Worm (Caenorhabditis elegans) whole organism, L3 larva: ENCODE measurements around the gene ckk-1.
A peak's percentile ranks its signal among the peaks of the same experiment; 100 is the strongest.

Source experiments
- R02D3.7 ChIP-seq: fragments of 150-350 bp; optimal IDR thresholded peaks from 2 replicates; lab custom pipeline; 2014; ENCODE audit warnings: missing biosample characterization, missing genetic modification characterization
- ZK546.5 ChIP-seq: sonication (generic microtip); optimal IDR thresholded peaks from 2 replicates; lab custom pipeline; 2017; ENCODE audit warnings: missing biosample characterization, missing genetic modification characterization
- aly-2 ChIP-seq: fragments of 150-350 bp; optimal IDR thresholded peaks from 2 replicates; lab custom pipeline; 2014; ENCODE audit warnings: missing biosample characterization, missing genetic modification characterization
- ceh-28 ChIP-seq: fragments of 150-350 bp; optimal IDR thresholded peaks from 2 replicates; lab custom pipeline; 2014; ENCODE audit warnings: missing biosample characterization, missing genetic modification reagents, missing genetic modification characterization
- ceh-9 ChIP-seq: sonication (generic microtip); optimal IDR thresholded peaks from 2 replicates; lab custom pipeline; 2018; ENCODE audit warnings: missing biosample characterization, missing genetic modification characterization
- daf-12 ChIP-seq: fragments of 150-350 bp; optimal IDR thresholded peaks from 2 replicates; lab custom pipeline; 2014; ENCODE audit warnings: missing biosample characterization, missing genetic modification reagents, missing genetic modification characterization
- egl-27 ChIP-seq: sonication (generic microtip); optimal IDR thresholded peaks from 4 replicates; lab custom pipeline; 2017; ENCODE audit warnings: missing biosample characterization, missing genetic modification reagents, missing genetic modification characterization
- egl-5 ChIP-seq: fragments of 150-350 bp; optimal IDR thresholded peaks from 2 replicates; lab custom pipeline; 2017; ENCODE audit warnings: missing biosample characterization, missing genetic modification reagents, missing genetic modification characterization, inconsistent platforms
- elt-2 ChIP-seq: sonication (generic microtip); optimal IDR thresholded peaks from 2 replicates; lab custom pipeline; 2016; ENCODE audit warnings: missing genetic modification reagents, mild to moderate bottlenecking, missing genetic modification characterization, missing compliant biosample characterization
- elt-3 ChIP-seq, 3 experiments: fragments of 150-350 bp in 1 of 3; sonication (generic microtip) in 2 of 3; optimal IDR thresholded peaks; 2 replicates in 2 of 3; 4 replicates in 1 of 3; lab custom pipeline; 2014 to 2017; ENCODE audit warnings: missing biosample characterization in 3 of 3, missing genetic modification characterization in 3 of 3
- eor-1 ChIP-seq, 2 experiments: fragments of 150-350 bp; optimal IDR thresholded peaks; 2 replicates each; lab custom pipeline; 2014 to 2018; ENCODE audit warnings: missing biosample characterization in 2 of 2, missing genetic modification characterization in 2 of 2
- fkh-10 ChIP-seq: sonication (generic microtip); optimal IDR thresholded peaks from 2 replicates; lab custom pipeline; 2017; ENCODE audit warnings: missing biosample characterization, missing genetic modification reagents, missing genetic modification characterization
- fkh-2 ChIP-seq: fragments of 150-350 bp; optimal IDR thresholded peaks from 2 replicates; lab custom pipeline; 2014; ENCODE audit warnings: missing biosample characterization, missing genetic modification reagents, missing genetic modification characterization
- fos-1 ChIP-seq: fragments of 150-350 bp; optimal IDR thresholded peaks from 2 replicates; lab custom pipeline; 2014; ENCODE audit warnings: missing biosample characterization, missing genetic modification characterization
- hmg-11 ChIP-seq: sonication (generic microtip); optimal IDR thresholded peaks from 2 replicates; lab custom pipeline; 2016; ENCODE audit warnings: missing genetic modification characterization, missing compliant biosample characterization
- jun-1 ChIP-seq: fragments of 150-350 bp; optimal IDR thresholded peaks from 2 replicates; lab custom pipeline; 2014; ENCODE audit warnings: missing biosample characterization, missing genetic modification reagents, missing genetic modification characterization
- lin-15B ChIP-seq: fragments of 150-350 bp; optimal IDR thresholded peaks from 2 replicates; lab custom pipeline; 2014; ENCODE audit warnings: missing biosample characterization, missing genetic modification characterization
- lin-39 ChIP-seq: fragments of 150-350 bp; optimal IDR thresholded peaks from 2 replicates; lab custom pipeline; 2018; ENCODE audit warnings: missing biosample characterization, missing genetic modification reagents, missing genetic modification characterization
- lsy-12 ChIP-seq: sonication (generic microtip); optimal IDR thresholded peaks from 2 replicates; lab custom pipeline; 2016; ENCODE audit warnings: mild to moderate bottlenecking, missing genetic modification characterization, missing compliant biosample characterization
- mdl-1 ChIP-seq: fragments of 150-350 bp; optimal IDR thresholded peaks from 2 replicates; lab custom pipeline; 2014; ENCODE audit warnings: missing biosample characterization, missing genetic modification characterization
- mml-1 ChIP-seq: fragments of 150-350 bp; sonication (generic microtip); optimal IDR thresholded peaks from 3 replicates; lab custom pipeline; 2014; ENCODE audit warnings: missing biosample characterization, missing genetic modification characterization
- nfya-1 ChIP-seq: sonication (generic microtip); optimal IDR thresholded peaks from 2 replicates; lab custom pipeline; 2017; ENCODE audit warnings: missing genetic modification characterization, mild to moderate bottlenecking, missing compliant biosample characterization, antibody characterized with exemption, moderate library complexity; ENCODE audit not compliant: insufficient read depth
- nhr-11 ChIP-seq: fragments of 150-350 bp; optimal IDR thresholded peaks from 2 replicates; lab custom pipeline; 2014; ENCODE audit warnings: missing biosample characterization, missing genetic modification characterization
- nhr-12 ChIP-seq: fragments of 150-350 bp; optimal IDR thresholded peaks from 2 replicates; lab custom pipeline; 2014; ENCODE audit warnings: missing biosample characterization, missing genetic modification characterization
- nhr-23 ChIP-seq: fragments of 150-350 bp; optimal IDR thresholded peaks from 2 replicates; lab custom pipeline; 2014; ENCODE audit warnings: missing biosample characterization, missing genetic modification reagents, missing genetic modification characterization
- nhr-237 ChIP-seq: fragments of 150-350 bp; optimal IDR thresholded peaks from 2 replicates; lab custom pipeline; 2014; ENCODE audit warnings: missing biosample characterization, missing genetic modification characterization
- nhr-25 ChIP-seq: sonication (generic microtip); optimal IDR thresholded peaks from 2 replicates; lab custom pipeline; 2017; ENCODE audit warnings: missing biosample characterization, missing genetic modification characterization
- nhr-28 ChIP-seq: fragments of 150-350 bp; optimal IDR thresholded peaks from 2 replicates; lab custom pipeline; 2014; ENCODE audit warnings: missing biosample characterization, missing genetic modification characterization
- nhr-43 ChIP-seq: sonication (generic microtip); optimal IDR thresholded peaks from 2 replicates; lab custom pipeline; 2016; ENCODE audit warnings: mild to moderate bottlenecking, missing genetic modification characterization, missing compliant biosample characterization; ENCODE audit not compliant: poor library complexity, severe bottlenecking
- nhr-67 ChIP-seq: fragments of 150-350 bp; optimal IDR thresholded peaks from 2 replicates; lab custom pipeline; 2014; ENCODE audit warnings: missing biosample characterization, missing genetic modification characterization
- nhr-76 ChIP-seq: fragments of 150-350 bp; sonication (generic microtip); optimal IDR thresholded peaks from 5 replicates; lab custom pipeline; 2014; ENCODE audit warnings: missing biosample characterization, missing genetic modification characterization
- nhr-77 ChIP-seq: fragments of 150-350 bp; optimal IDR thresholded peaks from 2 replicates; lab custom pipeline; 2014; ENCODE audit warnings: missing biosample characterization, missing genetic modification characterization
- pha-4 ChIP-seq: fragments of 150-350 bp; optimal IDR thresholded peaks from 2 replicates; lab custom pipeline; 2014; ENCODE audit warnings: missing biosample characterization, missing genetic modification reagents, missing genetic modification characterization
- sea-2 ChIP-seq: fragments of 150-350 bp; sonication (generic microtip); optimal IDR thresholded peaks from 4 replicates; lab custom pipeline; 2014; ENCODE audit warnings: missing biosample characterization, missing genetic modification reagents, missing genetic modification characterization
- skn-1 ChIP-seq: fragments of 150-350 bp; optimal IDR thresholded peaks from 2 replicates; lab custom pipeline; 2014; ENCODE audit warnings: missing biosample characterization, missing genetic modification characterization
- snpc-4 ChIP-seq: fragments of 150-350 bp; optimal IDR thresholded peaks from 2 replicates; lab custom pipeline; 2014; ENCODE audit warnings: missing biosample characterization, missing genetic modification characterization
- tbx-2 ChIP-seq: sonication (generic microtip); optimal IDR thresholded peaks from 2 replicates; lab custom pipeline; 2016; ENCODE audit warnings: mild to moderate bottlenecking, missing genetic modification characterization, missing compliant biosample characterization
- unc-62 ChIP-seq: fragments of 150-350 bp; sonication (generic microtip); optimal IDR thresholded peaks from 4 replicates; lab custom pipeline; 2014; ENCODE audit warnings: missing biosample characterization, missing genetic modification reagents, missing genetic modification characterization
- ztf-11 ChIP-seq: fragments of 150-350 bp; optimal IDR thresholded peaks from 2 replicates; lab custom pipeline; 2014; ENCODE audit warnings: missing biosample characterization, missing genetic modification characterization

ckk-1 gene

ce11 chrIII:5691826-5692225, 56.5 kb downstream of the ckk-1 start:
- TF ChIP-seq lin-15B (tag; lab: Kevin White, UChicago) (no peak), nhr-23 (tag; lab: Kevin White, UChicago) (no peak), elt-3 (tag; optimal IDR thresholded peaks at IDR 0.05; lab: Kevin White, UChicago) (no peak), egl-27 (tag; lab: Kevin White, UChicago) (no peak), lin-39 (tag; lab: Kevin White, UChicago) (no peak)

ce11 chrIII:5692690-5693089, 57.4 kb downstream of the ckk-1 start, which contains the start of the genes abi-1 and arle-14:
Gene abi-1 (minus strand): TSS chrIII:5692740.
Gene arle-14 (plus strand): TSS chrIII:5692906.
- TF ChIP-seq hmg-11 (tag; lab: Kevin White, UChicago), result peak; percentile 17
- TF ChIP-seq pha-4 (tag; lab: Kevin White, UChicago), result peak; percentile 39
- TF ChIP-seq nfya-1 (tag; lab: Kevin White, UChicago), result peak; percentile 35
- TF ChIP-seq nhr-28 (tag; lab: Kevin White, UChicago), result no peak
- TF ChIP-seq R02D3.7 (tag; lab: Kevin White, UChicago), result peak; percentile 15

ce11 chrIII:5693736-5694135, 58.5 kb downstream of the ckk-1 start, which contains the start of gene B0336.13:
Gene B0336.13 (plus strand): TSS chrIII:5694036.
- TF ChIP-seq nhr-76, result no peak
- TF ChIP-seq fos-1 (tag; lab: Kevin White, UChicago), result no peak
- TF ChIP-seq lsy-12 (tag; lab: Kevin White, UChicago), result no peak
- TF ChIP-seq mdl-1, result no peak
- TF ChIP-seq egl-5 (tag; lab: Kevin White, UChicago), result no peak
- TF ChIP-seq aly-2, result no peak
- TF ChIP-seq jun-1 (tag; lab: Kevin White, UChicago), result no peak
- no peak for TF ChIP-seq nhr-77 (tag; lab: Kevin White, UChicago)
- TF ChIP-seq lin-39 (tag; lab: Kevin White, UChicago), result no peak
- TF ChIP-seq sea-2 (GFP tag; lab: Kevin White, UChicago), result no peak
- no peak for TF ChIP-seq nhr-23 (tag; lab: Kevin White, UChicago)
- TF ChIP-seq nhr-237 (tag; lab: Kevin White, UChicago), result no peak
- no peak for TF ChIP-seq fkh-2
- TF ChIP-seq daf-12 (tag; lab: Kevin White, UChicago), result no peak
- TF ChIP-seq nhr-67 (tag; lab: Kevin White, UChicago), result no peak
- no peak for TF ChIP-seq nhr-11 (tag; lab: Kevin White, UChicago)
- no peak for TF ChIP-seq skn-1 (tag; lab: Kevin White, UChicago)
- TF ChIP-seq ceh-9, result no peak
- TF ChIP-seq pha-4 (tag; lab: Kevin White, UChicago), result no peak
- no peak for TF ChIP-seq nfya-1 (tag; lab: Kevin White, UChicago)

- TF ChIP-seq ceh-9, result no peak
These were observed 62.0 kb downstream of the ckk-1 start, which contains the start of gene B0336.7 for ce11 chrIII:5697266-5697665. Gene B0336.7 (minus strand): TSS chrIII:5697366.

ce11 chrIII:5697963-5698730, 62.9 kb downstream of the ckk-1 start, which contains the start of the genes lgg-3 and rgs-5:
Gene lgg-3 (minus strand): TSS chrIII:5698013.
Gene rgs-5 (plus strand): TSS chrIII:5698555.
- TF ChIP-seq nhr-12 (no peak), unc-62 (no peak), fkh-2 (no peak), lin-15B (tag; lab: Kevin White, UChicago) (peak; percentile 46), pha-4 (tag; lab: Kevin White, UChicago) (peak; percentile 60), ZK546.5 (tag; lab: Kevin White, UChicago) (no peak), nfya-1 (tag; lab: Kevin White, UChicago) (peak; percentile 53), tbx-2 (tag; lab: Kevin White, UChicago) (no peak), nhr-43 (no peak), ceh-28 (tag; lab: Kevin White, UChicago) (no peak), fos-1 (tag; lab: Kevin White, UChicago) (no peak), nhr-25 (tag; lab: Kevin White, UChicago) (no peak), jun-1 (tag; lab: Kevin White, UChicago) (no peak), nhr-23 (tag; lab: Kevin White, UChicago) (peak; percentile 12), lsy-12 (tag; lab: Kevin White, UChicago) (no peak), snpc-4 (tag; lab: Kevin White, UChicago) (peak; percentile 79), egl-5 (tag; lab: Kevin White, UChicago) (peak; percentile 21), fkh-10 (no peak), eor-1 (tag; optimal IDR thresholded peaks at IDR 0.05; lab: Kevin White, UChicago) (no peak), hmg-11 (tag; lab: Kevin White, UChicago) (peak; percentile 27), sea-2 (GFP tag; lab: Kevin White, UChicago) (no peak), elt-3 (tag; optimal IDR thresholded peaks at IDR 0.05; lab: Kevin White, UChicago) (no peak), daf-12 (tag; lab: Kevin White, UChicago) (no peak), lin-39 (tag; lab: Kevin White, UChicago) (peak; percentile 30), egl-27 (tag; lab: Kevin White, UChicago) (no peak), R02D3.7 (tag; lab: Kevin White, UChicago) (no peak), mml-1 (tag; lab: Kevin White, UChicago) (no peak), ceh-9 (no peak), elt-2 (tag; lab: Kevin White, UChicago) (peak; percentile 5), ztf-11 (no peak), mdl-1 (no peak)
